Worm (Caenorhabditis elegans): ENCODE data around the gene Y73C8C.8.

ce11 chrV:3163143-3163542 lies 49.5 kb upstream of the Y73C8C.8 start:
- TF ChIP-seq bed-3 (GFP tag; optimal IDR thresholded peaks at IDR 0.05) (no peak), mep-1 (tag; optimal IDR thresholded peaks at IDR 0.05) (no peak), unc-39 (tag; optimal IDR thresholded peaks at IDR 0.05) (no peak), ceh-39 (tag; optimal IDR thresholded peaks at IDR 0.05) (no peak), ztf-11 (tag; optimal IDR thresholded peaks at IDR 0.05) (no peak), snpc-4 (tag; optimal IDR thresholded peaks at IDR 0.05) (no peak), sem-2 (GFP tag; optimal IDR thresholded peaks at IDR 0.05) (no peak), ces-1 (GFP tag; optimal IDR thresholded peaks at IDR 0.05) (no peak), unc-62 (GFP tag; optimal IDR thresholded peaks at IDR 0.05) (no peak)

Data from whole organism, mixed stage, embryonic.